Fruit fly (Drosophila melanogaster): ENCODE measurements around the gene Tsp33B.

- TF ChIP-seq CG13204 (GFP tag; optimal IDR thresholded peaks at IDR 0.05) (no peak), Ets98B (GFP tag; IDR thresholded peaks at IDR 0.05) (no peak), EcR (GFP tag; optimal IDR thresholded peaks at IDR 0.05) (no peak), Snoo (tag; optimal IDR thresholded peaks at IDR 0.05) (no peak), CG34367 (tag; optimal IDR thresholded peaks at IDR 0.05) (no peak), Pif1A (GFP tag; optimal IDR thresholded peaks at IDR 0.05) (no peak), CG17806 (tag; optimal IDR thresholded peaks at IDR 0.05) (no peak), Pif1B (GFP tag; optimal IDR thresholded peaks at IDR 0.05) (no peak), CG15710 (tag; optimal IDR thresholded peaks at IDR 0.05) (no peak), rn (GFP tag; IDR thresholded peaks at IDR 0.05) (no peak), CG32121 (GFP tag; IDR thresholded peaks at IDR 0.05) (no peak), CG8301 (tag; optimal IDR thresholded peaks at IDR 0.05) (no peak), fd96Ca (GFP tag; IDR thresholded peaks at IDR 0.05) (no peak)
Measured at dm6 chr2L:11837413-11837812, 45.2 kb upstream of the Tsp33B start, which contains the start of gene Sfp33A2.
